Fruit fly (Drosophila melanogaster): ENCODE data around the gene gammaSnap2.
A peak's percentile ranks its signal among the peaks of the same experiment; 100 is the strongest.

Gene gammaSnap2

dm6 chr3R:10087206-10087927 lies 33.8 kb downstream of the gammaSnap2 start (continued):
- TF ChIP-seq Lpt (GFP tag; optimal IDR thresholded peaks at IDR 0.05) (no peak), al (GFP tag; IDR thresholded peaks at IDR 0.05) (peak; percentile 78), peb (GFP tag; IDR thresholded peaks at IDR 0.05) (0 out of 2 replicates have a peak, but pooled peaks have one; percentile 11), CG11456 (GFP tag; IDR thresholded peaks at IDR 0.05) (peak; percentile 78), disco-r (GFP tag; optimal IDR thresholded peaks at IDR 0.05) (peak; percentile 39), CG11085 (GFP tag; IDR thresholded peaks at IDR 0.05) (no peak; the same call in 1 of the 2 replicates), lbe (GFP tag; optimal IDR thresholded peaks at IDR 0.05) (peak; percentile 82), abd-A (tag; optimal IDR thresholded peaks at IDR 0.05) (peak; percentile 87), CG17385 (GFP tag; optimal IDR thresholded peaks at IDR 0.05) (peak; percentile 52), Hmx (GFP tag; optimal IDR thresholded peaks at IDR 0.05) (no peak), CG9727 (GFP tag; optimal IDR thresholded peaks at IDR 0.05) (peak; percentile 70), jigr1 (GFP tag; IDR thresholded peaks at IDR 0.05) (no peak), tup (GFP tag; optimal IDR thresholded peaks at IDR 0.05) (no peak), HLH54F (GFP tag; optimal IDR thresholded peaks at IDR 0.05) (peak; percentile 65), Spps (tag; optimal IDR thresholded peaks at IDR 0.05) (no peak), Hey (tag; optimal IDR thresholded peaks at IDR 0.05) (no peak), crp (GFP tag; optimal IDR thresholded peaks at IDR 0.05) (no peak), CG6854 (GFP tag; optimal IDR thresholded peaks at IDR 0.05) (peak; percentile 52), Hr78 (GFP tag; optimal IDR thresholded peaks at IDR 0.05) (peak in 1 of 2 experiments; percentile 52), insv (GFP tag; optimal IDR thresholded peaks at IDR 0.05) (no peak), esg (GFP tag; conservative IDR thresholded peaks at IDR 0.05) (no peak; the same call in 1 of the 2 replicates), zfh1 (GFP tag; IDR thresholded peaks at IDR 0.05) (peak; percentile 66; the same call in 2 of the 3 replicates), Lim3 (GFP tag; IDR thresholded peaks at IDR 0.05) (0 out of 2 replicates have a peak, but pooled peaks have one; percentile 23), E2f1 (GFP tag; IDR thresholded peaks at IDR 0.05) (0 out of 2 replicates have a peak, but pooled peaks have one; percentile 46), bbx (GFP tag; IDR thresholded peaks at IDR 0.05; ENCODE audit: partially characterized antibody) (no peak), CG12744 (GFP tag; optimal IDR thresholded peaks at IDR 0.05) (no peak), Asciz (GFP tag; optimal IDR thresholded peaks at IDR 0.05) (peak; percentile 51), inv (GFP tag; IDR thresholded peaks at IDR 0.05; ENCODE audit: partially characterized antibody) (no peak), MBD-R2 (GFP tag; IDR thresholded peaks at IDR 0.05) (peak; percentile 45; the same call in 1 of the 2 replicates), CG4730 (GFP tag; IDR thresholded peaks at IDR 0.05) (peak; percentile 45; the same call in 1 of the 2 replicates), Camta (GFP tag; optimal IDR thresholded peaks at IDR 0.05) (peak; percentile 73), CG10543 (GFP tag; optimal IDR thresholded peaks at IDR 0.05) (no peak), CG8290 (GFP tag; optimal IDR thresholded peaks at IDR 0.05) (no peak), CG8290 (tag; optimal IDR thresholded peaks at IDR 0.05) (peak in 1 of 2 experiments; percentile 46), odd (GFP tag; optimal IDR thresholded peaks at IDR 0.05) (no peak), Fer3 (tag; optimal IDR thresholded peaks at IDR 0.05) (peak; percentile 57), CG5953 (GFP tag; IDR thresholded peaks at IDR 0.05) (peak; percentile 61; the same call in 1 of the 2 replicates), CG9437 (GFP tag; optimal IDR thresholded peaks at IDR 0.05) (no peak), stwl (tag; optimal IDR thresholded peaks at IDR 0.05) (no peak), nom (GFP tag; optimal IDR thresholded peaks at IDR 0.05) (peak; percentile 61), Nf-YC (tag; optimal IDR thresholded peaks at IDR 0.05) (peak; percentile 68), tna (GFP tag; IDR thresholded peaks at IDR 0.05; ENCODE audit: partially characterized antibody) (no peak), da (GFP tag; optimal IDR thresholded peaks at IDR 0.05) (peak; percentile 54), schlank (tag; optimal IDR thresholded peaks at IDR 0.05) (peak; percentile 6), CG15601 (tag; optimal IDR thresholded peaks at IDR 0.05) (no peak), yki (optimal IDR thresholded peaks at IDR 0.05) (peak; percentile 4), HHEX (GFP tag; optimal IDR thresholded peaks at IDR 0.05) (peak; percentile 64), repo (GFP tag; optimal IDR thresholded peaks at IDR 0.05) (peak; percentile 49), CG1529 (GFP tag; optimal IDR thresholded peaks at IDR 0.05) (no peak)

Measured in whole organism, embryonic.